Worm (Caenorhabditis elegans): ENCODE results near the gene R07E5.19.
A peak's percentile ranks its signal among the peaks of the same experiment; 100 is the strongest.

R07E5.19 gene

ce11 chrIII:4448029-4448428, 30.2 kb upstream of the R07E5.19 start:
- TF ChIP-seq pag-3 (tag; optimal IDR thresholded peaks at IDR 0.05; ENCODE audit: borderline replicate concordance, insufficient read depth) (no peak), fkh-10 (GFP tag; optimal IDR thresholded peaks at IDR 0.05) (no peak), xbp-1 (tag; optimal IDR thresholded peaks at IDR 0.05) (no peak), sptf-1 (tag; optimal IDR thresholded peaks at IDR 0.05) (no peak), C16A3.4 (tag; optimal IDR thresholded peaks at IDR 0.05) (no peak), vab-15 (tag; optimal IDR thresholded peaks at IDR 0.05) (no peak), mab-9 (GFP tag; IDR thresholded peaks at IDR 0.05) (no peak), lin-39 (tag; optimal IDR thresholded peaks at IDR 0.05) (no peak), elt-3 (tag; optimal IDR thresholded peaks at IDR 0.05) (no peak), ztf-4 (tag; optimal IDR thresholded peaks at IDR 0.05) (no peak), nhr-77 (tag; optimal IDR thresholded peaks at IDR 0.05) (no peak), nhr-47 (tag; optimal IDR thresholded peaks at IDR 0.05) (no peak), mef-2 (tag; optimal IDR thresholded peaks at IDR 0.05) (no peak), unc-86 (tag; optimal IDR thresholded peaks at IDR 0.05) (no peak), egl-13 (tag; optimal IDR thresholded peaks at IDR 0.05) (no peak), pax-3 (tag; optimal IDR thresholded peaks at IDR 0.05) (no peak), skn-1 (tag; optimal IDR thresholded peaks at IDR 0.05) (no peak)

- TF ChIP-seq lin-35 (GFP tag; optimal IDR thresholded peaks at IDR 0.05) (no peak), efl-1 (optimal IDR thresholded peaks at IDR 0.05) (no peak), efl-1 (GFP tag; optimal IDR thresholded peaks at IDR 0.05 in 1 of 2) (peak in 1 of 2 experiments; percentile 43)
Observed at ce11 chrIII:4444492-4444891, 26.6 kb upstream of the R07E5.19 start.

DNA sequence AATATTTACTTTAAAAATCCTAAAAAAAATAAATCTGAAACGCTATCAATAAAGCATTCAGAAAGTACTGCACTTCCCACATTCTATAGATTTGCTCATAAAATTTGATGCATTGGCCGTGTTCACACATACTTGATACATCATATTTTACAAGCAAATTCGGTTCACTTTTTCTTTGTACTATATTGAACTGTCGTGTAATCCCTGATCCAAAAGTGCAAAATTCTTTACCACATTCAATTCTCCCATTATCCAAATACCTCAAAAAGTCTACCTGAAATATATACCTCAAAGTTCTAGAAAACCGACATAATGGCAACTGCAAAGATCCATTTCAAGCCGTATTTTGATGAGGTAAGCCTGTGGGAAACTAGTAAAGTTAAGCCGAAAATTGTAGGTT, 23.9 kb upstream of the R07E5.19 start, which contains the start of gene nex-3:
nex-3 (plus strand) TSS at position 301 of the 400 bp plus-strand sequence.
- TF ChIP-seq efl-1 (optimal IDR thresholded peaks at IDR 0.05) (no peak), efl-1 (GFP tag; optimal IDR thresholded peaks at IDR 0.05 in 1 of 2) (peak in 1 of 2 experiments; percentile 76), lin-39 (tag; optimal IDR thresholded peaks at IDR 0.05) (no peak)

DNA sequence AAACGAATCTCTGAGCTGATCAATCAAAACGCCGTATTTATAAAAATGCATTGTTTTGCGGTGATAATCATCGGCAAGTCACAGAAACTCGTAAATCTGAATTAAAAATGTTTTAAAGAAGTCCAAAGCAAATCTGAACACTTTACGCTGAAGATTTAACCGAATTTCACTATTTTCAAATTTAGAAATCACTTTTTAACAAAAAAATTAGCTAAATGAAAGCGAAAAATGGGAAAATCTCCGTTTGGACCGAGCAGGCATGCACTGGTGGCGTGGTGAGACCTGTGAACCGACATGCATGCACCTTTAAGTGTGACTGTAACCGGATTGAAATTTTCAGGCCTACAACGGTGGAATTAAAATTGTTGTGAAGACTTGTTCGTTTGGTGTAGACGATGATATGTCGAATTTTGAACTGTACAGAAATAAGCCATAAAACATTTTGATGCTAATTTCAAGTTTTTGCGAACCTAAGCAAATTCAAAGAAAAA, 21.7 kb upstream of the R07E5.19 start, which contains the start of gene C28A5.2:
C28A5.2 (minus strand) TSS at position 51 of the 491 bp plus-strand sequence.
- TF ChIP-seq mep-1 (tag; optimal IDR thresholded peaks at IDR 0.05) (no peak), sox-4 (tag; optimal IDR thresholded peaks at IDR 0.05) (no peak), efl-1 (optimal IDR thresholded peaks at IDR 0.05) (no peak), efl-1 (GFP tag; optimal IDR thresholded peaks at IDR 0.05 in 1 of 2) (peak in 1 of 2 experiments; percentile 29)

DNA sequence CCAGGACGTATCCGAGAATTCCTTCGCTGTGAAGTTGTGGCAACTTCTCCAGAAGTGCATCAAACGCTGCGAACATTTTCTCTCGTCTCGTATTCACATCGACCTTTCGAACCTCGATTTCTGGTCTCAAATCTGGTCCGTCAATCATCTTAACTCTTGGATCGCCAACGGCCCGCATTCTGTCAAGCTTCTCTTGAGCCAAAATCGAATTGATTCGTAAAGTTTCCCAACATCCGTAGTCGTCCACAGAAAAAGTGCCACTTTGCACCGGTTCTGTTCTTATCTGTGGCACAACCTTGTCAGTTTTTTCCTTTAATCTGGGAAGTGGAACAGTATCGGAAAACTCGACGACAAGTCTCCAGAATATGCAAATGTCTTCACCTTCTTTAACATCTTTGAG, 17.4 kb upstream of the R07E5.19 start:
- TF ChIP-seq nhr-85 (tag) (no peak), lin-39 (tag; optimal IDR thresholded peaks at IDR 0.05) (no peak), pag-3 (tag; optimal IDR thresholded peaks at IDR 0.05; ENCODE audit: borderline replicate concordance, insufficient read depth) (no peak), C04F5.9 (tag; optimal IDR thresholded peaks at IDR 0.05) (no peak), tlp-1 (tag; optimal IDR thresholded peaks at IDR 0.05) (no peak), efl-1 (optimal IDR thresholded peaks at IDR 0.05) (no peak), efl-1 (GFP tag; optimal IDR thresholded peaks at IDR 0.05 in 1 of 2) (peak in 1 of 2 experiments; percentile 59)

- TF ChIP-seq xbp-1 (tag; optimal IDR thresholded peaks at IDR 0.05) (no peak), ceh-63 (GFP tag; optimal IDR thresholded peaks at IDR 0.05) (peak; percentile 27)
Observed at ce11 chrIII:4434294-4434781, 16.5 kb upstream of the R07E5.19 start, which contains the start of gene C28A5.1. Gene C28A5.1, minus strand, starts transcription at chrIII:4434344.

- TF ChIP-seq sox-4 (tag; optimal IDR thresholded peaks at IDR 0.05) (no peak), pax-3 (tag; optimal IDR thresholded peaks at IDR 0.05) (no peak), nhr-71 (tag; optimal IDR thresholded peaks at IDR 0.05) (no peak), ceh-82 (tag; optimal IDR thresholded peaks at IDR 0.05) (no peak), unc-98 (GFP tag; IDR thresholded peaks at IDR 0.05) (no peak), unc-30 (tag; optimal IDR thresholded peaks at IDR 0.05) (no peak), lin-13 (GFP tag; optimal IDR thresholded peaks at IDR 0.05) (no peak), unc-62 (GFP tag; optimal IDR thresholded peaks at IDR 0.05) (no peak), snpc-4 (tag; optimal IDR thresholded peaks at IDR 0.05) (no peak), zip-4 (GFP tag; optimal IDR thresholded peaks at IDR 0.05) (no peak), dpl-1 (GFP tag; optimal IDR thresholded peaks at IDR 0.05) (no peak), C34B4.2 (tag; optimal IDR thresholded peaks at IDR 0.05) (no peak), nhr-47 (tag; optimal IDR thresholded peaks at IDR 0.05) (no peak)
Observed at ce11 chrIII:4429402-4429801, 11.5 kb upstream of the R07E5.19 start, which contains the start of gene C28A5.6. Gene C28A5.6, minus strand, starts transcription at chrIII:4429502.
